Fruit fly (Drosophila melanogaster) whole organism, embryonic: ENCODE measurements around the gene CG33307.

Experiments
- Ada2b ChIP-seq: fragments of 200-800 bp; sonication (Bioruptor generic); IDR thresholded peaks from 2 replicates; pipeline ENCODE4 v1.3.6; 2022; ENCODE audit warnings: missing biosample characterization, missing genetic modification characterization
- Asciz ChIP-seq: fragments of 200-800 bp; sonication (Bioruptor generic); optimal IDR thresholded peaks from 2 replicates; lab custom pipeline; 2017; ENCODE audit warnings: missing biosample characterization, mild to moderate bottlenecking, missing genetic modification characterization, missing genetic modification reagents
- Awh ChIP-seq: fragments of 200-800 bp; sonication (Bioruptor generic); IDR thresholded peaks from 2 replicates; pipeline ENCODE4, ENCODE4 v1.3.6; 2022; ENCODE audit warnings: missing biosample characterization, missing genetic modification characterization
- B-H2 ChIP-seq: fragments of 200-800 bp; sonication (Bioruptor generic); optimal IDR thresholded peaks from 2 replicates; lab custom pipeline; 2018; ENCODE audit warnings: missing biosample characterization, mild to moderate bottlenecking, missing genetic modification characterization
- CG10274 ChIP-seq: fragments of 200-800 bp; sonication (Bioruptor generic); optimal IDR thresholded peaks from 3 replicates; lab custom pipeline; 2017; ENCODE audit warnings: missing biosample characterization, mild to moderate bottlenecking, missing genetic modification characterization
- CG11085 ChIP-seq: fragments of 200-800 bp; sonication (Bioruptor generic); IDR thresholded peaks from 2 replicates; pipeline ENCODE4 v1.3.6; 2022; ENCODE audit warnings: missing biosample characterization, missing genetic modification characterization
- CG11247 ChIP-seq: fragments of 200-800 bp; sonication (Bioruptor generic); IDR thresholded peaks from 2 replicates; pipeline ENCODE4 v1.3.6; 2022; ENCODE audit warnings: missing biosample characterization, missing genetic modification characterization
- CG11560 ChIP-seq: fragments of 200-800 bp; sonication (Bioruptor generic); IDR thresholded peaks from 3 replicates; pipeline ENCODE4 v1.3.6; 2022; ENCODE audit warnings: missing biosample characterization, missing genetic modification characterization
- CG12942 ChIP-seq: fragments of 200-800 bp; sonication (Bioruptor generic); optimal IDR thresholded peaks from 3 replicates; lab custom pipeline; 2016; ENCODE audit warnings: missing biosample characterization, missing genetic modification characterization
- CG13123 ChIP-seq: fragments of 200-800 bp; sonication (Bioruptor generic); optimal IDR thresholded peaks from 2 replicates; lab custom pipeline; 2016; ENCODE audit warnings: missing biosample characterization, missing genetic modification characterization
- CG13296 ChIP-seq: fragments of 200-800 bp; sonication (Bioruptor generic); optimal IDR thresholded peaks from 3 replicates; lab custom pipeline; 2018; ENCODE audit warnings: missing biosample characterization, mild to moderate bottlenecking, missing genetic modification characterization
- CG15514 ChIP-seq: fragments of 200-800 bp; sonication (Bioruptor generic); optimal IDR thresholded peaks from 3 replicates; lab custom pipeline; 2017; ENCODE audit warnings: missing biosample characterization, missing genetic modification characterization, mild to moderate bottlenecking, moderate library complexity, missing genetic modification reagents
- CG16863 ChIP-seq: fragments of 200-800 bp; sonication (Bioruptor generic); optimal IDR thresholded peaks from 3 replicates; lab custom pipeline; 2016; ENCODE audit warnings: missing biosample characterization, missing genetic modification characterization
- CG17328 ChIP-seq: fragments of 200-800 bp; sonication (Bioruptor generic); IDR thresholded peaks from 2 replicates; pipeline ENCODE4 v1.3.6; 2022; ENCODE audit warnings: missing biosample characterization, missing genetic modification characterization
- CG1832 ChIP-seq: fragments of 200-800 bp; sonication (Bioruptor generic); optimal IDR thresholded peaks from 2 replicates; lab custom pipeline; 2017; ENCODE audit warnings: missing biosample characterization, mild to moderate bottlenecking, missing genetic modification characterization, inconsistent platforms
- CG2120 ChIP-seq: fragments of 200-800 bp; sonication (Bioruptor generic); optimal IDR thresholded peaks from 3 replicates; lab custom pipeline; 2016; ENCODE audit warnings: missing biosample characterization, missing genetic modification characterization
- CG30431 ChIP-seq: fragments of 200-800 bp; sonication (Bioruptor generic); optimal IDR thresholded peaks from 2 replicates; lab custom pipeline; 2017; ENCODE audit warnings: missing biosample characterization, missing genetic modification characterization
- CG7556 ChIP-seq: fragments of 200-800 bp; sonication (Bioruptor generic); optimal IDR thresholded peaks from 2 replicates; lab custom pipeline; 2017; ENCODE audit warnings: missing biosample characterization, mild to moderate bottlenecking, missing genetic modification characterization
- CG7745 ChIP-seq: fragments of 200-800 bp; sonication (Bioruptor generic); optimal IDR thresholded peaks from 2 replicates; lab custom pipeline; 2018; ENCODE audit warnings: missing biosample characterization, mild to moderate bottlenecking, missing genetic modification characterization, moderate library complexity
- CG8944 ChIP-seq: fragments of 200-800 bp; sonication (Bioruptor generic); optimal IDR thresholded peaks from 3 replicates; lab custom pipeline; 2016; ENCODE audit warnings: missing biosample characterization, missing genetic modification characterization
- E2f1 ChIP-seq: fragments of 200-800 bp; sonication (Bioruptor generic); IDR thresholded peaks from 2 replicates; pipeline ENCODE4 v1.3.6; 2022; ENCODE audit warnings: missing biosample characterization, missing genetic modification characterization
- Fer3 ChIP-seq: fragments of 200-800 bp; sonication (Bioruptor generic); optimal IDR thresholded peaks from 2 replicates; lab custom pipeline; 2018; ENCODE audit warnings: missing biosample characterization, mild to moderate bottlenecking, missing genetic modification characterization, moderate library complexity
- Hsf ChIP-seq: fragments of 200-800 bp; sonication (Bioruptor generic); optimal IDR thresholded peaks from 3 replicates; lab custom pipeline; 2016; ENCODE audit warnings: missing biosample characterization, missing genetic modification characterization
- Med ChIP-seq: fragments of 200-800 bp; sonication (Bioruptor generic); peaks from one replicate; lab custom pipeline; 2016; ENCODE audit warnings: missing biosample characterization, missing genetic modification characterization, mild to moderate bottlenecking, inconsistent platforms, moderate library complexity
- Poxn ChIP-seq: fragments of 200-800 bp; sonication (Bioruptor generic); IDR thresholded peaks from 2 replicates; pipeline ENCODE4 v1.3.6; 2022; ENCODE audit warnings: missing biosample characterization, missing genetic modification characterization
- Ptx1 ChIP-seq: fragments of 200-800 bp; sonication (Bioruptor generic); IDR thresholded peaks from 2 replicates; pipeline ENCODE4 v1.3.6; 2022; ENCODE audit warnings: missing biosample characterization, missing genetic modification characterization
- Rfx ChIP-seq: fragments of 200-800 bp; sonication (Bioruptor generic); IDR thresholded peaks from 2 replicates; pipeline ENCODE4 v1.3.6; 2022; ENCODE audit warnings: missing biosample characterization, missing genetic modification characterization
- al ChIP-seq: fragments of 200-800 bp; sonication (Bioruptor generic); IDR thresholded peaks from 2 replicates; pipeline ENCODE4 v1.3.6; 2022; ENCODE audit warnings: missing biosample characterization, missing genetic modification characterization
- ash1 ChIP-seq: fragments of 200-800 bp; sonication (Bioruptor generic); optimal IDR thresholded peaks from 2 replicates; lab custom pipeline; 2018; ENCODE audit warnings: missing biosample characterization, mild to moderate bottlenecking, missing genetic modification characterization
- az2 ChIP-seq: fragments of 200-800 bp; sonication (Bioruptor generic); optimal IDR thresholded peaks from 3 replicates; lab custom pipeline; 2016; ENCODE audit warnings: missing biosample characterization, missing genetic modification characterization
- cad ChIP-seq: fragments of >200 bp; optimal IDR thresholded peaks from 2 replicates; lab custom pipeline; 2017; ENCODE audit warnings: missing biosample characterization, missing genetic modification characterization
- chn ChIP-seq: fragments of 200-800 bp; sonication (Bioruptor generic); optimal IDR thresholded peaks from 2 replicates; lab custom pipeline; 2016; ENCODE audit warnings: missing biosample characterization, missing genetic modification characterization
- da ChIP-seq: fragments of 200-800 bp; sonication (Bioruptor generic); optimal IDR thresholded peaks from 2 replicates; lab custom pipeline; 2016; ENCODE audit warnings: missing biosample characterization, missing genetic modification characterization
- jigr1 ChIP-seq: fragments of 200-800 bp; sonication (Bioruptor generic); IDR thresholded peaks from 3 replicates; pipeline ENCODE4 v1.3.6; 2022; ENCODE audit warnings: missing biosample characterization, missing genetic modification characterization
- kah ChIP-seq: fragments of 200-800 bp; sonication (Bioruptor generic); optimal IDR thresholded peaks from 2 replicates; lab custom pipeline; 2018; ENCODE audit warnings: missing biosample characterization, mild to moderate bottlenecking, missing genetic modification characterization
- lab ChIP-seq: fragments of 200-800 bp; sonication (Bioruptor generic); optimal IDR thresholded peaks from 3 replicates; lab custom pipeline; 2017; ENCODE audit warnings: missing biosample characterization, missing genetic modification characterization, mild to moderate bottlenecking, moderate library complexity, missing genetic modification reagents
- maf-S ChIP-seq: fragments of 200-800 bp; sonication (Bioruptor generic); optimal IDR thresholded peaks from 2 replicates; lab custom pipeline; 2016; ENCODE audit warnings: missing biosample characterization, missing genetic modification characterization
- nau ChIP-seq: fragments of 200-800 bp; sonication (Bioruptor generic); optimal IDR thresholded peaks from 3 replicates; lab custom pipeline; 2017; ENCODE audit warnings: missing biosample characterization, mild to moderate bottlenecking, missing genetic modification characterization, missing genetic modification reagents
- ranshi ChIP-seq: fragments of 200-800 bp; sonication (Bioruptor generic); IDR thresholded peaks from 2 replicates; pipeline ENCODE4 v1.3.6; 2022; ENCODE audit warnings: missing biosample characterization, missing genetic modification characterization
- sc ChIP-seq, 3 experiments: fragments of >200 bp in 2 of 3; fragments of 200-800 bp in 1 of 3; sonication (Bioruptor generic) in 1 of 3; optimal IDR thresholded peaks; 2 replicates in 2 of 3; 3 replicates in 1 of 3; lab custom pipeline; 2017; ENCODE audit warnings: mild to moderate bottlenecking in 1 of 3, missing biosample characterization in 1 of 3, missing genetic modification characterization in 1 of 3, missing genetic modification reagents in 1 of 3
- seq ChIP-seq: fragments of 200-800 bp; sonication (Bioruptor generic); IDR thresholded peaks from 2 replicates; pipeline ENCODE4 v1.3.6; 2022; ENCODE audit warnings: missing biosample characterization, missing genetic modification characterization
- sisA ChIP-seq: fragments of 200-800 bp; sonication (Bioruptor generic); IDR thresholded peaks from 2 replicates; pipeline ENCODE4 v1.3.6; 2022; ENCODE audit warnings: missing biosample characterization, missing genetic modification characterization
- so ChIP-seq: fragments of 200-800 bp; sonication (Bioruptor generic); IDR thresholded peaks from 3 replicates; pipeline ENCODE4 v1.3.6; 2022; ENCODE audit warnings: missing biosample characterization, missing genetic modification characterization
- sr ChIP-seq: fragments of 200-800 bp; sonication (Bioruptor generic); IDR thresholded peaks from 3 replicates; pipeline ENCODE4 v1.3.6; 2022; ENCODE audit warnings: missing biosample characterization, missing genetic modification characterization
- tin ChIP-seq: fragments of 200-800 bp; sonication (Bioruptor generic); optimal IDR thresholded peaks from 3 replicates; lab custom pipeline; 2016; ENCODE audit warnings: missing biosample characterization, missing genetic modification characterization
- unc-4 ChIP-seq: fragments of 200-800 bp; sonication (Bioruptor generic); IDR thresholded peaks from 2 replicates; pipeline ENCODE4 v1.3.6; 2022; ENCODE audit warnings: missing biosample characterization, missing genetic modification characterization; ENCODE audit not compliant: partially characterized antibody
- z ChIP-seq: fragments of 200-800 bp; sonication (Bioruptor generic); IDR thresholded peaks from 3 replicates; pipeline ENCODE4 v1.3.6; 2022; ENCODE audit warnings: missing biosample characterization, missing genetic modification characterization
- zfh2 ChIP-seq: fragments of 200-800 bp; sonication (Bioruptor generic); optimal IDR thresholded peaks from 2 replicates; lab custom pipeline; 2016; ENCODE audit warnings: missing biosample characterization, missing genetic modification characterization

CG33307 gene

dm6 chr2L:13835002-13835910, 6.1 kb downstream of the CG33307 start, which contains the start of the genes mRpS23 and CenG1A (continued):
- TF ChIP-seq B-H2 (GFP tag; lab: Kevin White, UChicago): peak; percentile 99
- peak; percentile 100 for TF ChIP-seq al (GFP tag; lab: Robert Waterston, UW)
- peak; percentile 99 for TF ChIP-seq CG7556 (GFP tag; lab: Kevin White, UChicago)
- peak; percentile 100 for TF ChIP-seq maf-S
- peak; percentile 100 for TF ChIP-seq zfh2 (GFP tag; lab: Kevin White, UChicago)
- TF ChIP-seq az2 (GFP tag; lab: Kevin White, UChicago): peak; percentile 100
- peak; percentile 100 for TF ChIP-seq tin (GFP tag; lab: Kevin White, UChicago)
- peak; percentile 100 for TF ChIP-seq Med (GFP tag; lab: Kevin White, UChicago)
- TF ChIP-seq chn: peak; percentile 100
- peak; percentile 100 for TF ChIP-seq lab (GFP tag; lab: Kevin White, UChicago)
- TF ChIP-seq Poxn: peak; percentile 99
- TF ChIP-seq Asciz (GFP tag; lab: Kevin White, UChicago): peak; percentile 100
- TF ChIP-seq CG11560 (tag; lab: Robert Waterston, UW): peak; percentile 95
- TF ChIP-seq so (GFP tag; lab: Robert Waterston, UW): peak; percentile 100
- TF ChIP-seq CG12942 (GFP tag; lab: Kevin White, UChicago): peak; percentile 100
- no peak for TF ChIP-seq sc (optimal IDR thresholded peaks at IDR 0.05; lab: Kevin White, UChicago)
- TF ChIP-seq sc (GFP tag; optimal IDR thresholded peaks at IDR 0.05; lab: Kevin White, UChicago): peak; percentile 99
- TF ChIP-seq jigr1 (GFP tag; lab: Robert Waterston, UW): peak; percentile 99
- TF ChIP-seq CG7745 (tag; lab: Kevin White, UChicago): peak; percentile 97
- peak; percentile 100 for TF ChIP-seq sisA (GFP tag; lab: Robert Waterston, UW)
- TF ChIP-seq da (GFP tag; lab: Kevin White, UChicago): peak; percentile 99
- peak; percentile 88 for TF ChIP-seq z (GFP tag; lab: Robert Waterston, UW)
- TF ChIP-seq CG1832: no peak
- peak; percentile 100 for TF ChIP-seq nau (GFP tag; lab: Kevin White, UChicago)
- TF ChIP-seq CG8944 (GFP tag; lab: Kevin White, UChicago): peak; percentile 100
- TF ChIP-seq ranshi (GFP tag; lab: Robert Waterston, UW): peak; percentile 100
- TF ChIP-seq Rfx: peak; percentile 100
- TF ChIP-seq cad: no peak
- TF ChIP-seq Ptx1: peak; percentile 100
- peak; percentile 100 for TF ChIP-seq E2f1 (GFP tag; lab: Robert Waterston, UW)
- TF ChIP-seq CG17328 (GFP tag; lab: Robert Waterston, UW): peak; percentile 100
- peak; percentile 100 for TF ChIP-seq seq (GFP tag; lab: Robert Waterston, UW)
- TF ChIP-seq Awh (GFP tag; lab: Robert Waterston, UW): peak; percentile 100
- peak; percentile 96 for TF ChIP-seq CG15514 (GFP tag; lab: Kevin White, UChicago)
- TF ChIP-seq CG13296 (GFP tag; lab: Kevin White, UChicago): peak; percentile 100
- TF ChIP-seq CG11085 (GFP tag; lab: Robert Waterston, UW): peak; percentile 99
- peak; percentile 99 for TF ChIP-seq kah (GFP tag; lab: Kevin White, UChicago)
- TF ChIP-seq CG11247: peak; percentile 100
- peak; percentile 100 for TF ChIP-seq Fer3 (tag; lab: Kevin White, UChicago)
- peak; percentile 99 for TF ChIP-seq CG13123 (GFP tag; lab: Kevin White, UChicago)
- peak; percentile 97 for TF ChIP-seq CG10274
- TF ChIP-seq unc-4 (GFP tag; lab: Robert Waterston, UW): peak; percentile 82
- TF ChIP-seq ash1 (GFP tag; lab: Kevin White, UChicago): peak; percentile 99
- peak; percentile 100 for TF ChIP-seq sr
- peak; percentile 99 for TF ChIP-seq CG30431 (GFP tag; lab: Kevin White, UChicago)
- peak; percentile 100 for TF ChIP-seq Hsf (GFP tag; lab: Kevin White, UChicago)
- peak; percentile 100 for TF ChIP-seq CG2120
- peak; percentile 100 for TF ChIP-seq CG16863
- TF ChIP-seq Ada2b: peak; percentile 100
